Worm (Caenorhabditis elegans) whole organism, L4/young adult: ENCODE results near the gene str-19.

Source experiments
- dao-5 ChIP-seq: sonication (generic microtip); optimal IDR thresholded peaks from 2 replicates; lab custom pipeline; 2016; ENCODE audit warnings: missing genotype, missing genetic modification characterization, moderate library complexity, missing compliant biosample characterization
- him-1 ChIP-seq: sonication (generic microtip); optimal IDR thresholded peaks from 2 replicates; lab custom pipeline; 2016; ENCODE audit warnings: missing genotype, missing genetic modification reagents, missing genetic modification characterization, missing compliant biosample characterization

DNA sequence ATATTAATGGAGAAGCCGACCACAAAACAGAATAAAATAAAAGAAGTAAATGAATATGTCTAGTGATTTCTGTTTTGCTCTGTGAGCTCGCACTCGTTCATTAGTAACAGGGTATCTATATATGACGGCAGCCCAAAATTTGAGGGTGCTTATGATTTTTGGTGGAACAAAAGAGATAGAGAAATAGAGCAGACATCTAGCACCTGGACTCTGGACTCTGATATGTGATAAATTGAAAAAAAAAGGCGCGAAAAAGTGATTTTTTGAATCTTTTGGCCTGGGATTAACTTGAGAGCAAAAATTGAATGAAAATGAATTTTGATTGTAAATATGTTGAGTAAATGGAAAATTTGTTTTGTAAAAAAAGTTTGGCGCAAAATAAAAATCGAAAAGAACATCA is 32.4 kb upstream of the str-19 start, which contains the start of gene nhr-283:
- no peak for TF ChIP-seq him-1 (tag; lab: Kevin White, UChicago)
- no peak for TF ChIP-seq dao-5
